Fruit fly (Drosophila melanogaster) whole organism, embryonic: ENCODE measurements around the gene CG17329.
A peak's percentile ranks its signal among the peaks of the same experiment; 100 is the strongest.

Experiments
- Ada2b ChIP-seq: fragments of 200-800 bp; sonication (Bioruptor generic); IDR thresholded peaks from 2 replicates; pipeline ENCODE4 v1.3.6; 2022; ENCODE audit warnings: missing biosample characterization, missing genetic modification characterization
- BEAF-32 ChIP-seq: fragments of 200-800 bp; sonication (Bioruptor generic); optimal IDR thresholded peaks from 3 replicates; lab custom pipeline; 2017; ENCODE audit warnings: missing biosample characterization, missing genetic modification characterization, mild to moderate bottlenecking, moderate library complexity, missing genetic modification reagents
- CG10267 ChIP-seq: fragments of 200-800 bp; sonication (Bioruptor generic); optimal IDR thresholded peaks from 2 replicates; lab custom pipeline; 2018; ENCODE audit warnings: missing biosample characterization, mild to moderate bottlenecking, missing genetic modification characterization, moderate library complexity
- CG11247 ChIP-seq: fragments of 200-800 bp; sonication (Bioruptor generic); IDR thresholded peaks from 2 replicates; pipeline ENCODE4 v1.3.6; 2022; ENCODE audit warnings: missing biosample characterization, missing genetic modification characterization
- CG12071 ChIP-seq: fragments of 200-800 bp; sonication (Bioruptor generic); optimal IDR thresholded peaks from 3 replicates; lab custom pipeline; 2018; ENCODE audit warnings: missing biosample characterization, mild to moderate bottlenecking, missing genetic modification characterization
- CG12659 ChIP-seq: fragments of 200-800 bp; sonication (Bioruptor generic); optimal IDR thresholded peaks from 3 replicates; lab custom pipeline; 2017; ENCODE audit warnings: mild to moderate bottlenecking, missing biosample characterization, missing genetic modification reagents, missing genetic modification characterization
- CG12769 ChIP-seq: fragments of 200-800 bp; sonication (Bioruptor generic); optimal IDR thresholded peaks from 2 replicates; lab custom pipeline; 2019; ENCODE audit warnings: missing biosample characterization, mild to moderate bottlenecking, missing genetic modification characterization, moderate library complexity
- CG12942 ChIP-seq: fragments of 200-800 bp; sonication (Bioruptor generic); optimal IDR thresholded peaks from 3 replicates; lab custom pipeline; 2016; ENCODE audit warnings: missing biosample characterization, missing genetic modification characterization
- CG14050 ChIP-seq: fragments of 200-800 bp; sonication (Bioruptor generic); IDR thresholded peaks from 3 replicates; pipeline ENCODE4 v1.3.6; 2022; ENCODE audit warnings: missing biosample characterization, missing genetic modification characterization
- CG14965 ChIP-seq: fragments of 200-800 bp; sonication (Bioruptor generic); optimal IDR thresholded peaks from 2 replicates; lab custom pipeline; 2016; ENCODE audit warnings: missing biosample characterization, missing genetic modification characterization, borderline replicate concordance
- CG17359 ChIP-seq: fragments of 200-800 bp; sonication (Bioruptor generic); optimal IDR thresholded peaks from 3 replicates; lab custom pipeline; 2018; ENCODE audit warnings: missing biosample characterization, mild to moderate bottlenecking, missing genetic modification characterization, moderate library complexity
- CG17912 ChIP-seq: fragments of 200-800 bp; sonication (Bioruptor generic); optimal IDR thresholded peaks from 2 replicates; lab custom pipeline; 2018; ENCODE audit warnings: missing biosample characterization, mild to moderate bottlenecking, missing genetic modification characterization
- CG1792 ChIP-seq: fragments of 200-800 bp; sonication (Bioruptor generic); optimal IDR thresholded peaks from 2 replicates; lab custom pipeline; 2016; ENCODE audit warnings: missing biosample characterization, missing genetic modification characterization
- CG18599 ChIP-seq: fragments of 200-800 bp; sonication (Bioruptor generic); optimal IDR thresholded peaks from 3 replicates; lab custom pipeline; 2017; ENCODE audit warnings: missing biosample characterization, missing genetic modification characterization, mild to moderate bottlenecking, moderate library complexity, missing genetic modification reagents
- CG30020 ChIP-seq: fragments of 200-800 bp; optimal IDR thresholded peaks from 2 replicates; lab custom pipeline; 2019; ENCODE audit warnings: missing biosample characterization, mild to moderate bottlenecking, missing genetic modification characterization, moderate library complexity
- CG34422 ChIP-seq: fragments of 200-800 bp; sonication (Bioruptor generic); IDR thresholded peaks from 3 replicates; pipeline ENCODE4 v1.3.6; 2022; ENCODE audit warnings: missing biosample characterization, missing genetic modification characterization
- CG3838 ChIP-seq: fragments of 200-800 bp; sonication (Bioruptor generic); optimal IDR thresholded peaks from 3 replicates; lab custom pipeline; 2016; ENCODE audit warnings: missing biosample characterization, missing genetic modification characterization
- CG43689 ChIP-seq: fragments of 200-800 bp; sonication (Bioruptor generic); IDR thresholded peaks from 2 replicates; pipeline ENCODE4 v1.3.6; 2022; ENCODE audit warnings: missing biosample characterization, missing genetic modification characterization
- CG5180 ChIP-seq: fragments of 200-800 bp; sonication (Bioruptor generic); optimal IDR thresholded peaks from 3 replicates; lab custom pipeline; 2017; ENCODE audit warnings: missing biosample characterization, missing genetic modification characterization, mild to moderate bottlenecking, moderate library complexity, missing genetic modification reagents
- CG6654 ChIP-seq: fragments of 200-800 bp; sonication (Bioruptor generic); optimal IDR thresholded peaks from 2 replicates; lab custom pipeline; 2017; ENCODE audit warnings: missing biosample characterization, mild to moderate bottlenecking, missing genetic modification characterization
- CG6683 ChIP-seq: fragments of 200-800 bp; sonication (Bioruptor generic); optimal IDR thresholded peaks from 2 replicates; lab custom pipeline; 2017; ENCODE audit warnings: missing biosample characterization, mild to moderate bottlenecking, missing genetic modification characterization, missing genetic modification reagents
- CG6854 ChIP-seq: fragments of 200-800 bp; sonication (Bioruptor generic); optimal IDR thresholded peaks from 3 replicates; lab custom pipeline; 2017; ENCODE audit warnings: missing biosample characterization, mild to moderate bottlenecking, missing genetic modification characterization
- CrebB ChIP-seq: fragments of 200-800 bp; sonication (Bioruptor generic); optimal IDR thresholded peaks from 3 replicates; lab custom pipeline; 2018; ENCODE audit warnings: missing biosample characterization, mild to moderate bottlenecking, missing genetic modification characterization
- Deaf1 ChIP-seq: fragments of 200-800 bp; optimal IDR thresholded peaks from 3 replicates; lab custom pipeline; 2019; ENCODE audit warnings: missing biosample characterization, mild to moderate bottlenecking, missing genetic modification characterization, moderate library complexity
- Dp ChIP-seq: fragments of 200-800 bp; sonication (Bioruptor generic); optimal IDR thresholded peaks from 2 replicates; lab custom pipeline; 2018; ENCODE audit warnings: missing biosample characterization, mild to moderate bottlenecking, missing genetic modification characterization, moderate library complexity
- Eip74EF ChIP-seq, 2 experiments: fragments of 200-800 bp in 1 of 2; fragments of >200 bp in 1 of 2; sonication (Bioruptor generic) in 1 of 2; optimal IDR thresholded peaks; 2 replicates each; lab custom pipeline; 2017 to 2019; ENCODE audit warnings: missing biosample characterization in 2 of 2, missing genetic modification characterization in 2 of 2, mild to moderate bottlenecking in 1 of 2, moderate library complexity in 1 of 2
- Fer1 ChIP-seq: fragments of 200-800 bp; sonication (Bioruptor generic); optimal IDR thresholded peaks from 2 replicates; lab custom pipeline; 2017; ENCODE audit warnings: missing biosample characterization, mild to moderate bottlenecking, missing genetic modification characterization
- Gug ChIP-seq: fragments of 200-800 bp; sonication (Bioruptor generic); IDR thresholded peaks from 4 replicates; pipeline ENCODE4 v1.3.6; 2022; ENCODE audit warnings: missing biosample characterization, missing genetic modification characterization
- H2.0 ChIP-seq: fragments of 200-800 bp; sonication (Bioruptor generic); IDR thresholded peaks from 2 replicates; pipeline ENCODE4 v1.3.6; 2022; ENCODE audit warnings: missing biosample characterization, missing genetic modification characterization
- HHEX ChIP-seq: fragments of 200-800 bp; sonication (Bioruptor generic); optimal IDR thresholded peaks from 3 replicates; lab custom pipeline; 2017; ENCODE audit warnings: missing biosample characterization, mild to moderate bottlenecking, missing genetic modification characterization, missing genetic modification reagents
- Hmx ChIP-seq: fragments of 200-800 bp; sonication (Bioruptor generic); optimal IDR thresholded peaks from 2 replicates; lab custom pipeline; 2016; ENCODE audit warnings: missing biosample characterization, missing genetic modification characterization
- NfI ChIP-seq: fragments of 200-800 bp; sonication (Bioruptor generic); optimal IDR thresholded peaks from 3 replicates; lab custom pipeline; 2018; ENCODE audit warnings: missing biosample characterization, mild to moderate bottlenecking, missing genetic modification characterization, moderate library complexity
- Sry-β ChIP-seq: fragments of 200-800 bp; sonication (Bioruptor generic); optimal IDR thresholded peaks from 2 replicates; lab custom pipeline; 2018; ENCODE audit warnings: missing biosample characterization, mild to moderate bottlenecking, missing genetic modification characterization, moderate library complexity
- Tbp ChIP-seq: fragments of >200 bp; optimal IDR thresholded peaks from 2 replicates; lab custom pipeline; 2018; ENCODE audit warnings: missing biosample characterization, missing genetic modification characterization
- Usf ChIP-seq: fragments of 200-800 bp; sonication (Bioruptor generic); optimal IDR thresholded peaks from 2 replicates; lab custom pipeline; 2017; ENCODE audit warnings: missing genotype, missing biosample characterization, missing genetic modification characterization
- bigmax ChIP-seq: fragments of 200-800 bp; sonication (Bioruptor generic); optimal IDR thresholded peaks from 2 replicates; lab custom pipeline; 2018; ENCODE audit warnings: missing biosample characterization, mild to moderate bottlenecking, missing genetic modification characterization
- crol ChIP-seq: fragments of 200-800 bp; sonication (Bioruptor generic); IDR thresholded peaks from 2 replicates; pipeline ENCODE4 v1.3.6; 2022; ENCODE audit warnings: missing biosample characterization, missing genetic modification characterization
- dmrt11E ChIP-seq: fragments of 200-800 bp; sonication (Bioruptor generic); optimal IDR thresholded peaks from 3 replicates; lab custom pipeline; 2018; ENCODE audit warnings: missing biosample characterization, mild to moderate bottlenecking, missing genetic modification characterization, moderate library complexity
- gce ChIP-seq: fragments of 200-800 bp; sonication (Bioruptor generic); IDR thresholded peaks from 3 replicates; pipeline ENCODE4 v1.3.6; 2022; ENCODE audit warnings: missing biosample characterization, missing genetic modification characterization
- gem ChIP-seq: fragments of 200-800 bp; sonication (Bioruptor generic); optimal IDR thresholded peaks from 2 replicates; lab custom pipeline; 2019; ENCODE audit warnings: missing biosample characterization, mild to moderate bottlenecking, missing genetic modification characterization, moderate library complexity
- hth ChIP-seq: fragments of >200 bp; optimal IDR thresholded peaks from 2 replicates; lab custom pipeline; 2017; ENCODE audit warnings: inconsistent platforms
- mam ChIP-seq: fragments of 200-800 bp; sonication (Bioruptor generic); optimal IDR thresholded peaks from 3 replicates; lab custom pipeline; 2016; ENCODE audit warnings: missing biosample characterization, missing genetic modification characterization
- nom ChIP-seq: fragments of 200-800 bp; sonication (Bioruptor generic); optimal IDR thresholded peaks from 2 replicates; lab custom pipeline; 2017; ENCODE audit warnings: missing biosample characterization, missing genetic modification characterization, mild to moderate bottlenecking, moderate library complexity, missing genetic modification reagents
- pzg ChIP-seq: fragments of 200-800 bp; sonication (Bioruptor generic); optimal IDR thresholded peaks from 3 replicates; lab custom pipeline; 2018; ENCODE audit warnings: missing biosample characterization, mild to moderate bottlenecking, missing genetic modification characterization, moderate library complexity
- salm ChIP-seq: fragments of 200-800 bp; sonication (Bioruptor generic); optimal IDR thresholded peaks from 2 replicates; lab custom pipeline; 2018; ENCODE audit warnings: missing biosample characterization, mild to moderate bottlenecking, missing genetic modification characterization
- tap ChIP-seq: fragments of 200-800 bp; optimal IDR thresholded peaks from 3 replicates; lab custom pipeline; 2019; ENCODE audit warnings: missing biosample characterization, mild to moderate bottlenecking, missing genetic modification characterization, moderate library complexity
- trem ChIP-seq: fragments of 200-800 bp; optimal IDR thresholded peaks from 3 replicates; lab custom pipeline; 2019; ENCODE audit warnings: missing biosample characterization, mild to moderate bottlenecking, missing genetic modification characterization, moderate library complexity
- zfh2 ChIP-seq: fragments of 200-800 bp; sonication (Bioruptor generic); optimal IDR thresholded peaks from 2 replicates; lab custom pipeline; 2016; ENCODE audit warnings: missing biosample characterization, missing genetic modification characterization

The CG17329 gene

dm6 chr2L:16287602-16288392 is 3.3 kb upstream of the CG17329 start, which contains the start of the genes crp and pkaap (continued):
- TF ChIP-seq gem (no peak), CG12942 (GFP tag; lab: Kevin White, UChicago) (peak; percentile 67), Ada2b (GFP tag; lab: Robert Waterston, UW) (no peak), NfI (GFP tag; lab: Kevin White, UChicago) (peak; percentile 83), Eip74EF (GFP tag; optimal IDR thresholded peaks at IDR 0.05; lab: Kevin White, UChicago) (peak in 1 of 2 experiments; percentile 59), CG12659 (GFP tag; lab: Kevin White, UChicago) (peak; percentile 83), Dp (GFP tag; lab: Kevin White, UChicago) (peak; percentile 90), dmrt11E (tag; lab: Kevin White, UChicago) (peak; percentile 63), CG12769 (no peak), CG1792 (GFP tag; lab: Kevin White, UChicago) (peak; percentile 74), CG17912 (peak; percentile 74), hth (no peak), CG12071 (GFP tag; lab: Kevin White, UChicago) (peak; percentile 63), CG6654 (peak; percentile 43), crol (GFP tag; lab: Robert Waterston, UW) (no peak), CG30020 (no peak), CG5180 (peak; percentile 14), HHEX (GFP tag; lab: Kevin White, UChicago) (peak; percentile 75), Sry-β (GFP tag; lab: Kevin White, UChicago) (peak; percentile 27), Tbp (GFP tag; lab: Kevin White, UChicago) (peak; percentile 37), nom (GFP tag; lab: Kevin White, UChicago) (peak; percentile 65), Gug (GFP tag; lab: Robert Waterston, UW) (peak; percentile 81), BEAF-32 (GFP tag; lab: Kevin White, UChicago) (peak; percentile 97), CG43689 (GFP tag; lab: Robert Waterston, UW) (no peak), CG14050 (GFP tag; lab: Robert Waterston, UW) (no peak), CrebB (tag; lab: Kevin White, UChicago) (peak; percentile 84), mam (GFP tag; lab: Kevin White, UChicago) (peak; percentile 91), CG18599 (GFP tag; lab: Kevin White, UChicago) (peak; percentile 78), bigmax (peak; percentile 7), tap (peak; percentile 35), CG6683 (peak; percentile 37), zfh2 (GFP tag; lab: Kevin White, UChicago) (peak; percentile 84), pzg (peak; percentile 97), salm (tag; lab: Kevin White, UChicago) (peak; percentile 40), CG34422 (no peak), Hmx (GFP tag; lab: Kevin White, UChicago) (peak; percentile 78), CG11247 (no peak), CG6854 (peak; percentile 37), Usf (GFP tag; lab: Kevin White, UChicago) (peak; percentile 47), gce (no peak), CG17359 (tag; lab: Kevin White, UChicago) (peak; percentile 73), H2.0 (GFP tag; lab: Robert Waterston, UW) (no peak), CG14965 (GFP tag; lab: Kevin White, UChicago) (peak; percentile 22), Deaf1 (peak; percentile 47), trem (tag; lab: Kevin White, UChicago) (peak; percentile 62), Fer1 (GFP tag; lab: Kevin White, UChicago) (peak; percentile 54), CG10267 (peak; percentile 100), CG3838 (no peak)
